Worm (Caenorhabditis elegans): Measurements from ENCODE around the gene ZC404.2.

ZC404.2 gene

DNA sequence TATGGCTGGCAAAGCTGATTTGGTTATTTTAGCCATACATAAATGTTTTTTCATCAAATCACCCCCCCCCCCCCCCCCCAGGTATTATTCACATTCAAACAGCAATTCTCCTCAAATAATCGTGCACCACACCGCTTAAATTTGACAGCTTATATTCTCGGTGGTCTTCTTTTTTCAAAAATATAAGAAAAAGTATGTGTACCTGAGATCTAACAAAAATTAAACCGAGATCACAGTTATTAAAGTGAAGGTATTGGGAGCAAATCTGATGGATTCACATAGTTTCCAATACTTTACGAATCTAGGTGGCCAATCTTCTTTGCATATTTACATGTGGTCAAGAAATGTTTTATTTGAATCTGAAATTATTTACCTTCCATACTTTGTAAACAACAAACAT lies 7.6 kb upstream of the ZC404.2 start, which contains the start of gene ZC404.15:
TSS of gene ZC404.15 (plus strand) at position 301 of the 400 bp plus-strand sequence.
- TF ChIP-seq dao-5 (tag; optimal IDR thresholded peaks at IDR 0.05): no peak
- no peak for TF ChIP-seq him-1 (tag; optimal IDR thresholded peaks at IDR 0.05)
- TF ChIP-seq W03F9.2 (tag; optimal IDR thresholded peaks at IDR 0.05): no peak

- TF ChIP-seq him-1 (tag; optimal IDR thresholded peaks at IDR 0.05) (no peak), dao-5 (tag; optimal IDR thresholded peaks at IDR 0.05) (no peak), W03F9.2 (tag; optimal IDR thresholded peaks at IDR 0.05) (no peak)
Observed at ce11 chrV:6780676-6781075, 7.1 kb upstream of the ZC404.2 start.

DNA sequence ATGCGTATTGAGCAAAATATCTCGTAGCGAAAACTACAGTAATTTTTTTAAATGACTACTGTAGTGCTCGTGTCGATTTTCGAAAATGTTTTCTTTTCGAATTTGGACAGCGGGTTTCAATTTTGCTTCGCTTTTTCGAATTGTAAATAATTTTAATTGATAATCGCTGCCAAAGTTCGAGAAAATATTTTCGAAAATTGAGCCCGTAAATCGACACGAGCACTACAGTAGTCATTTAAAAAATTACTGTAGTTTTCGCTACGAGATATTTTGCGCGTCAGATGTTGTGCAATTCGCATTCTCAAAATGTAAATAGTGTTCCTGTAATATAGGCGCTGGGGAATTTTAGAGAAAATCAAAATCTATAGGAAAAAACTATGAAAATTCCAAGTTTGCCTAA lies 5.5 kb upstream of the ZC404.2 start:
- TF ChIP-seq dao-5 (tag; optimal IDR thresholded peaks at IDR 0.05) (no peak), W03F9.2 (tag; optimal IDR thresholded peaks at IDR 0.05) (no peak), him-1 (tag; optimal IDR thresholded peaks at IDR 0.05) (no peak)

DNA sequence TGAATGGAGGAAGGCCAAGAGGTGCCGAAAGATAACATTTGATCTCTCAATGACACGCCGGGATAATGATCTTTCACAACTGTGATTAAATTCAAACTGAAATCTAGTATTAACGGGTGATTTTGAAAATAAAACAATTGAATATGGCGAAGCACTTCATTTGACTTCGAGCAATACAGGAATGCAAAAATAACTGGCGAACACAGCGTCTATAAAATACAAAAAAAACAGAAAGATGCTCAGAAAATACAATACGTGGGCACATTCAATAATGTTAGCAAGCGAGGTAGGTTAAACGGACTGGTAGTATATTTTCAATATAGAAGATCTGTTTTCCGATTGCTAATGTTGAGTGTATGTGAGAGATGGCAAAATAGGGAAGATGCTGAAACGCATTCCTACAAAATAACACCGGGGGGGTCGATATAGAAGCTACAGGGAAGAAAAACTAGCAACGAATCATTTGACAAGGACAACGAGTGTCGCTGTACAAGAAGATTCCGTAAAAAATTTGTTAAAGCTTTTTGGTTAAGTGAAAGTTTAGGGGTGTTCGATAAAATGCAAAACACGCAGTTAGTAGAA lies 4.6 kb upstream of the ZC404.2 start:
- TF ChIP-seq him-1 (tag; optimal IDR thresholded peaks at IDR 0.05) (no peak), W03F9.2 (tag; optimal IDR thresholded peaks at IDR 0.05) (no peak), dao-5 (tag; optimal IDR thresholded peaks at IDR 0.05) (no peak)

ce11 chrV:6784853-6785492 lies 2.8 kb upstream of the ZC404.2 start, which contains the start of the genes spn-4 and spe-39:
Gene spn-4 (minus strand): TSS chrV:6784903.
Gene spe-39 (plus strand): TSS chrV:6785451.
- TF ChIP-seq W03F9.2 (tag; optimal IDR thresholded peaks at IDR 0.05) (peak; percentile 75), him-1 (tag; optimal IDR thresholded peaks at IDR 0.05) (peak; percentile 48), dao-5 (tag; optimal IDR thresholded peaks at IDR 0.05) (no peak)

ce11 chrV:6792565-6792964 lies 4.8 kb downstream of the ZC404.2 start, which contains the start of gene gck-2:
Gene gck-2 (minus strand): TSS chrV:6792665.
- no peak for TF ChIP-seq W03F9.2 (tag; optimal IDR thresholded peaks at IDR 0.05)
- no peak for TF ChIP-seq him-1 (tag; optimal IDR thresholded peaks at IDR 0.05)
- TF ChIP-seq dao-5 (tag; optimal IDR thresholded peaks at IDR 0.05): no peak

DNA sequence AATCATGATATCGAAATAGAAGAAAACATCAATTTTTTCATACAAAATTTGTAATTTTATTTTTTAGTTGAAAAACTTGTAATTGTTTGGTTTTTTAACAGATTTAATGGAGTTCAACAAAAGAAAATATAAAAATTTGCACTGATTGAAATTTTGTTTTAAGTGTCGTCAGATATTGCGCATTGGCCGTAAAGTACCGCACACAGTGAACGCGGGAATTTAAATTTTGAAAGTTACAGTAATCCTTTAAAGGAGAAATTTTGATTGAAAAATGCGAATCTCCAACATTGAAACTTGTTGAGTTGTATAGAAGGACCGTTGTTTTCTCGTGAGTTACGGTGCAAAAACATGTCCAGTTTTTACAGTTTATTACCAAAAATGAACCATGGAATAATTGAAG lies 5.2 kb downstream of the ZC404.2 start:
- TF ChIP-seq W03F9.2 (tag; optimal IDR thresholded peaks at IDR 0.05) (no peak), him-1 (tag; optimal IDR thresholded peaks at IDR 0.05) (no peak), dao-5 (tag; optimal IDR thresholded peaks at IDR 0.05) (no peak)

- TF ChIP-seq dao-5 (tag; optimal IDR thresholded peaks at IDR 0.05) (no peak), W03F9.2 (tag; optimal IDR thresholded peaks at IDR 0.05) (no peak), him-1 (tag; optimal IDR thresholded peaks at IDR 0.05) (no peak)
Observed at ce11 chrV:6793744-6794239, 6.0 kb downstream of the ZC404.2 start, which contains the start of gene ZC404.1. Gene ZC404.1 (plus strand): TSS chrV:6794189.

DNA sequence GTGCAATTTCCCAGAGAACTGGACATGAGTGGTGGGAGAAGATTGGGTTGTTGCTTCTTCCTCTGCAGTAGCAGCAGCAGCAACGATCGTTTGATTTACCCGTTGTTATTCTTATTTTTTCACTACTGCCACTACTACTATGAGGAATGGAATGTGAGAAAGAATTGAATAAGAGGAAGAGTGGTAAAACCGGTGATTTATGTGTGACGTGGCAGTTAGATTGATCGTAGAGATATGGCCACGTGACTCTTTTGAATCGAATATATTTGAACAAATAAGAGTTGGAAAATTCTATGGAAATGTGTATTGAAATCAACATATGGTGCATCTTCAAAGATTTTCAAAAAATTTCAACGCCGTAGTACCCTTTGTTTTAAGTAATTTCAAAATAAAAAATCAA lies 8.5 kb downstream of the ZC404.2 start:
- TF ChIP-seq him-1 (tag; optimal IDR thresholded peaks at IDR 0.05): no peak
- no peak for TF ChIP-seq W03F9.2 (tag; optimal IDR thresholded peaks at IDR 0.05)
- TF ChIP-seq dao-5 (tag; optimal IDR thresholded peaks at IDR 0.05): no peak

- no peak for TF ChIP-seq W03F9.2 (tag; optimal IDR thresholded peaks at IDR 0.05)
- TF ChIP-seq dao-5 (tag; optimal IDR thresholded peaks at IDR 0.05): no peak
- no peak for TF ChIP-seq him-1 (tag; optimal IDR thresholded peaks at IDR 0.05)
Observed at ce11 chrV:6796894-6797293, 9.1 kb downstream of the ZC404.2 start.

ce11 chrV:6799564-6799963 lies 11.8 kb downstream of the ZC404.2 start, which contains the start of gene dmsr-9:
Gene dmsr-9 (minus strand): TSS chrV:6799664.
- no peak for TF ChIP-seq W03F9.2 (tag; optimal IDR thresholded peaks at IDR 0.05)
- TF ChIP-seq dao-5 (tag; optimal IDR thresholded peaks at IDR 0.05): no peak
- TF ChIP-seq him-1 (tag; optimal IDR thresholded peaks at IDR 0.05): no peak

- no peak for TF ChIP-seq dao-5 (tag; optimal IDR thresholded peaks at IDR 0.05)
- TF ChIP-seq W03F9.2 (tag; optimal IDR thresholded peaks at IDR 0.05): no peak
- no peak for TF ChIP-seq him-1 (tag; optimal IDR thresholded peaks at IDR 0.05)
Observed at ce11 chrV:6801850-6802249, 14.1 kb downstream of the ZC404.2 start, which contains the start of gene dmsr-10. Gene dmsr-10 (minus strand): TSS chrV:6801950.

ce11 chrV:6803992-6804391 lies 16.2 kb downstream of the ZC404.2 start, which contains the start of gene dmsr-11:
Gene dmsr-11 (minus strand): TSS chrV:6804092.
- TF ChIP-seq W03F9.2 (tag; optimal IDR thresholded peaks at IDR 0.05): no peak

DNA sequence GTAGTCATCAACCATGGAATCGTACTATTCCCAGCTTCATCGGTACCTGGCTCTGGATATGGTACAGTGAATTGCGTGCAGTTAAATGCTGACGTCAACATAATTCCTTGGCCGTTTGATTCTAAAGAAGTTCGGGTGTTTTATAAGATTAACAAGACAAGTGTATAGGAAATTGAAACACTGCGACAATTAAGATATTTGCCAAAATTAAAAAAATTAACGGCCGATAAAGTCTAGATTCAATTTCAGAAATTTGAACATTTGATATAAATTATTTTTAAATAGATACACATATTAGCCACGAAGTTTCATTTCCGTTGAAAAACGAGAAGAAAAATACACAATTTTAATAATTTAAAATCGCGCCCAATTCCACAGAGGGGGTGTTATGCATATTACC lies 18.6 kb downstream of the ZC404.2 start, which contains the start of gene dmsr-12:
TSS of gene dmsr-12 (minus strand) at position 101 of the 400 bp plus-strand sequence.
- no peak for TF ChIP-seq W03F9.2 (tag; optimal IDR thresholded peaks at IDR 0.05)
- no peak for TF ChIP-seq dao-5 (tag; optimal IDR thresholded peaks at IDR 0.05)
- no peak for TF ChIP-seq him-1 (tag; optimal IDR thresholded peaks at IDR 0.05)

All from whole organism, L4/young adult.